Fruit fly (Drosophila melanogaster) whole organism, prepupa: Measurements from ENCODE around the gene Rca1.
A peak's percentile ranks its signal among the peaks of the same experiment; 100 is the strongest.

ENCODE experiments used
- Blimp-1 ChIP-seq: fragments of 200-800 bp; sonication (Bioruptor generic); optimal IDR thresholded peaks from 3 replicates; lab custom pipeline; 2017; ENCODE audit warnings: missing biosample characterization, missing genetic modification characterization, mild to moderate bottlenecking, moderate library complexity, missing genetic modification reagents
- CG11762 ChIP-seq: fragments of 200-800 bp; sonication (Bioruptor generic); optimal IDR thresholded peaks from 3 replicates; lab custom pipeline; 2016; ENCODE audit warnings: missing biosample characterization, missing genetic modification characterization; ENCODE audit not compliant: insufficient read depth
- CG11902 ChIP-seq: fragments of 200-800 bp; sonication (Bioruptor generic); optimal IDR thresholded peaks from 3 replicates; lab custom pipeline; 2016; ENCODE audit warnings: missing biosample characterization, missing genetic modification characterization
- CG15336 ChIP-seq: fragments of 200-800 bp; sonication (Bioruptor generic); IDR thresholded peaks from 2 replicates; pipeline ENCODE4 v1.3.6; 2022; ENCODE audit warnings: missing biosample characterization, missing genetic modification characterization
- CG1621 ChIP-seq: fragments of 200-800 bp; sonication (Bioruptor generic); optimal IDR thresholded peaks from 3 replicates; lab custom pipeline; 2018; ENCODE audit warnings: missing biosample characterization, mild to moderate bottlenecking, missing genetic modification characterization
- CG31627 ChIP-seq: fragments of 200-800 bp; sonication (Bioruptor generic); optimal IDR thresholded peaks from 3 replicates; lab custom pipeline; 2016; ENCODE audit warnings: missing biosample characterization, missing genetic modification characterization
- CG32006 ChIP-seq: fragments of 200-800 bp; sonication (Bioruptor generic); optimal IDR thresholded peaks from 3 replicates; lab custom pipeline; 2017; ENCODE audit warnings: missing biosample characterization, mild to moderate bottlenecking, missing genetic modification characterization
- CG34406 ChIP-seq: fragments of 200-800 bp; sonication (Bioruptor generic); optimal IDR thresholded peaks from 3 replicates; lab custom pipeline; 2016; ENCODE audit warnings: missing biosample characterization, missing genetic modification characterization
- CG4318 ChIP-seq: fragments of 200-800 bp; sonication (Bioruptor generic); optimal IDR thresholded peaks from 3 replicates; lab custom pipeline; 2017; ENCODE audit warnings: missing biosample characterization, mild to moderate bottlenecking, missing genetic modification characterization
- CG6163 ChIP-seq: fragments of 200-800 bp; sonication (Bioruptor generic); IDR thresholded peaks from 3 replicates; pipeline ENCODE4 v1.3.6; 2022; ENCODE audit warnings: missing biosample characterization, missing genetic modification characterization
- CG6276 ChIP-seq: fragments of 200-800 bp; sonication (Bioruptor generic); optimal IDR thresholded peaks from 2 replicates; lab custom pipeline; 2017; ENCODE audit warnings: missing biosample characterization, mild to moderate bottlenecking, missing genetic modification characterization
- CG6792 ChIP-seq: fragments of 200-800 bp; sonication (Bioruptor generic); optimal IDR thresholded peaks from 3 replicates; lab custom pipeline; 2016; ENCODE audit warnings: missing biosample characterization, missing genetic modification characterization
- CG6808 ChIP-seq: fragments of 200-800 bp; sonication (Bioruptor generic); optimal IDR thresholded peaks from 3 replicates; lab custom pipeline; 2017; ENCODE audit warnings: missing biosample characterization, missing genetic modification characterization, mild to moderate bottlenecking, moderate library complexity, missing genetic modification reagents
- CG7368 ChIP-seq: fragments of 200-800 bp; sonication (Bioruptor generic); optimal IDR thresholded peaks from 3 replicates; lab custom pipeline; 2016; ENCODE audit warnings: missing biosample characterization, missing genetic modification characterization
- CG8632 ChIP-seq: fragments of 200-800 bp; sonication (Bioruptor generic); optimal IDR thresholded peaks from 3 replicates; lab custom pipeline; 2016; ENCODE audit warnings: missing biosample characterization, missing genetic modification characterization
- Eip75B ChIP-seq: fragments of 200-800 bp; sonication (Bioruptor generic); optimal IDR thresholded peaks from 3 replicates; lab custom pipeline; 2016; ENCODE audit warnings: missing biosample characterization, missing genetic modification characterization
- Eip93F ChIP-seq: fragments of 200-800 bp; sonication (Bioruptor generic); optimal IDR thresholded peaks from 2 replicates; lab custom pipeline; 2016; ENCODE audit warnings: missing biosample characterization, mild to moderate bottlenecking, missing genetic modification characterization
- Ets21C ChIP-seq: fragments of 200-800 bp; sonication (Bioruptor generic); optimal IDR thresholded peaks from 3 replicates; lab custom pipeline; 2016; ENCODE audit warnings: missing biosample characterization, missing genetic modification characterization
- Gug ChIP-seq: fragments of 200-800 bp; sonication (Bioruptor generic); IDR thresholded peaks from 2 replicates; pipeline ENCODE4 v1.3.6; 2022; ENCODE audit warnings: missing biosample characterization, missing genetic modification characterization
- Hr38 ChIP-seq: sonication (Bioruptor generic); optimal IDR thresholded peaks from 2 replicates; lab custom pipeline; 2016; ENCODE audit warnings: missing biosample characterization, missing genetic modification characterization
- Hr39 ChIP-seq: fragments of 200-800 bp; sonication (Bioruptor generic); optimal IDR thresholded peaks from 2 replicates; lab custom pipeline; 2016; ENCODE audit warnings: missing biosample characterization, missing genetic modification characterization
- Hr4 ChIP-seq: fragments of 200-800 bp; sonication (Bioruptor generic); optimal IDR thresholded peaks from 3 replicates; lab custom pipeline; 2016; ENCODE audit warnings: missing biosample characterization, missing genetic modification characterization
- Met ChIP-seq: fragments of 200-800 bp; sonication (Bioruptor generic); optimal IDR thresholded peaks from 3 replicates; lab custom pipeline; 2016; ENCODE audit warnings: missing biosample characterization, missing genetic modification characterization
- Smox ChIP-seq: fragments of 200-800 bp; sonication (Bioruptor generic); optimal IDR thresholded peaks from 3 replicates; lab custom pipeline; 2016; ENCODE audit warnings: missing biosample characterization, missing genetic modification characterization
- Sox102F ChIP-seq: fragments of 200-800 bp; sonication (Bioruptor generic); optimal IDR thresholded peaks from 2 replicates; lab custom pipeline; 2016; ENCODE audit warnings: missing biosample characterization, mild to moderate bottlenecking, missing genetic modification characterization
- achi ChIP-seq: fragments of 200-800 bp; sonication (Bioruptor generic); optimal IDR thresholded peaks from 3 replicates; lab custom pipeline; 2016; ENCODE audit warnings: missing biosample characterization, missing genetic modification characterization
- acj6 ChIP-seq: fragments of 200-800 bp; sonication (Bioruptor generic); optimal IDR thresholded peaks from 3 replicates; lab custom pipeline; 2016; ENCODE audit warnings: missing biosample characterization, missing genetic modification characterization
- cyc ChIP-seq: fragments of 200-800 bp; sonication (Bioruptor generic); optimal IDR thresholded peaks from 3 replicates; lab custom pipeline; 2016; ENCODE audit warnings: missing biosample characterization, missing genetic modification characterization
- dac ChIP-seq: fragments of 200-800 bp; sonication (Bioruptor generic); optimal IDR thresholded peaks from 2 replicates; lab custom pipeline; 2017; ENCODE audit warnings: missing biosample characterization, mild to moderate bottlenecking, missing genetic modification characterization
- dsx ChIP-seq: fragments of 200-800 bp; optimal IDR thresholded peaks from 3 replicates; lab custom pipeline; 2019; ENCODE audit warnings: missing biosample characterization, mild to moderate bottlenecking, missing genetic modification characterization, moderate library complexity; ENCODE audit not compliant: poor library complexity, severe bottlenecking
- eg ChIP-seq: fragments of 200-800 bp; sonication (Bioruptor generic); IDR thresholded peaks from 3 replicates; pipeline ENCODE4 v1.3.6; 2022; ENCODE audit warnings: missing biosample characterization, missing genetic modification characterization
- esn ChIP-seq: fragments of 200-800 bp; sonication (Bioruptor generic); optimal IDR thresholded peaks from 2 replicates; lab custom pipeline; 2016; ENCODE audit warnings: missing biosample characterization, mild to moderate bottlenecking, missing genetic modification characterization, moderate library complexity
- fd85E ChIP-seq: fragments of 200-800 bp; sonication (Bioruptor generic); optimal IDR thresholded peaks from 3 replicates; lab custom pipeline; 2016; ENCODE audit warnings: missing biosample characterization, missing genetic modification characterization
- fkh ChIP-seq: fragments of 200-800 bp; sonication (Bioruptor generic); optimal IDR thresholded peaks from 3 replicates; lab custom pipeline; 2017; ENCODE audit warnings: missing biosample characterization, mild to moderate bottlenecking, missing genetic modification characterization, moderate library complexity
- lz ChIP-seq: fragments of 200-800 bp; sonication (Bioruptor generic); optimal IDR thresholded peaks from 3 replicates; lab custom pipeline; 2016; ENCODE audit warnings: missing biosample characterization, missing genetic modification characterization
- net ChIP-seq: fragments of 200-800 bp; sonication (Bioruptor generic); optimal IDR thresholded peaks from 3 replicates; lab custom pipeline; 2016; ENCODE audit warnings: missing biosample characterization, missing genetic modification characterization
- salr ChIP-seq, 2 experiments: fragments of 200-800 bp; sonication (Bioruptor generic); optimal IDR thresholded peaks; 3 replicates each; lab custom pipeline; 2016 to 2018; ENCODE audit warnings: missing biosample characterization in 2 of 2, missing genetic modification characterization in 2 of 2, mild to moderate bottlenecking in 1 of 2
- spab ChIP-seq: fragments of 200-800 bp; sonication (Bioruptor generic); optimal IDR thresholded peaks from 2 replicates; lab custom pipeline; 2017; ENCODE audit warnings: missing biosample characterization, mild to moderate bottlenecking, missing genetic modification characterization, missing genetic modification reagents
- ss ChIP-seq, 2 experiments: fragments of 200-800 bp; sonication (Bioruptor generic); optimal IDR thresholded peaks; 2 replicates in 1 of 2; 3 replicates in 1 of 2; lab custom pipeline; 2017 to 2018; ENCODE audit warnings: mild to moderate bottlenecking in 2 of 2, missing biosample characterization in 2 of 2, missing genetic modification characterization in 2 of 2, moderate library complexity in 1 of 2
- topi ChIP-seq: fragments of 200-800 bp; sonication (Bioruptor generic); optimal IDR thresholded peaks from 3 replicates; lab custom pipeline; 2016; ENCODE audit warnings: missing biosample characterization, missing genetic modification characterization
- vri ChIP-seq: fragments of 200-800 bp; sonication (Bioruptor generic); optimal IDR thresholded peaks from 3 replicates; lab custom pipeline; 2016; ENCODE audit warnings: missing biosample characterization, mild to moderate bottlenecking, missing genetic modification characterization

The Rca1 gene

DNA sequence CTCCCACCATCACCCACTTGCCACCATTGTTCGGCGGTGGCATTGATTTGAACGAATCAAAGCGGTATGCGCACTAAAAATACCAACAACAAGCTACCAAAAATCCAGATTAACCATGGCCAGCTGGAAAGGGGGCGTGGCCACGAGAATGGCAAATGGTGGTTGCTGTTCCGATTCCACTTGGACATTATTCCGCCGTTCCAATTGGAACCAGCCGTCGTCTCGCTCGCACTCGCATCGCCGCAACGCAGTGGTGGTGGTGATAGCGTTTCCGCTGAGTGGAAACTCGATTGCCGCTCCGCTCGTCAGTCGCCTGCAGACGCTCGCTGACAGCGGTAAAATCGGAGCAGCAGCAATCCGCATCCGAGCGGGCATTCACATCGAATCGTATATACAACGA is 30.5 kb upstream of the Rca1 start, which contains the start of gene sens-2:
Gene sens-2 (plus strand): TSS at position 304 of the 400 bp plus-strand sequence.
- TF ChIP-seq dsx (GFP tag; lab: Kevin White, UChicago) (no peak), CG6276 (GFP tag; lab: Kevin White, UChicago) (no peak), CG7368 (GFP tag; lab: Kevin White, UChicago) (peak; percentile 1), acj6 (GFP tag; lab: Kevin White, UChicago) (no peak), CG1621 (tag; lab: Kevin White, UChicago) (no peak), Met (GFP tag; lab: Kevin White, UChicago) (no peak), Ets21C (GFP tag; lab: Kevin White, UChicago) (no peak), Eip93F (GFP tag; lab: Kevin White, UChicago) (no peak), Gug (no peak), CG34406 (GFP tag; lab: Kevin White, UChicago) (peak; percentile 20), Sox102F (no peak), CG6163 (GFP tag; lab: Robert Waterston, UW) (peak; percentile 37; the same call in 2 of the 3 replicates)

DNA sequence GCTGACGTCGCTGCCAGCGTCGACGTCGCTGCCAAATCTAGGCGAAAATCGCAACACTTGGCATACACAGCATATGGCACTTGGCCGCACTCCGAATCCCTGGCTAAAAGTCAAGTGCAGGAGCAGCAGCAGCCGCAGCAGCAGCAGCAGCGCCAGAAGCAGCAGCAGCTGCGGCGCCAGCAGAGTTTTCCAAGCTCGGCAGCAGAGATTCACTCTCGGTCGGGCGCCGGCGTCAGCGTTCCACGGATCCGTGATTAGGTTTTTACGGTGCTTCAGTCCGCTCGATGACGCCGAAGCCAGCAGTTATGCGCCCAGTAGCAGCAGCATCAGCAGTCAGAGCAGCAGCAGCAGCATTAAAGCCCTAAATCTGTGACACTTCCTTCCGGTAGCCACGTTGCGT is 30.1 kb upstream of the Rca1 start:
- TF ChIP-seq Sox102F (no peak), esn (no peak), cyc (GFP tag; lab: Kevin White, UChicago) (no peak), ss (GFP tag; optimal IDR thresholded peaks at IDR 0.05; lab: Kevin White, UChicago) (no peak), CG6163 (GFP tag; lab: Robert Waterston, UW) (no peak), lz (GFP tag; lab: Kevin White, UChicago) (no peak), dsx (GFP tag; lab: Kevin White, UChicago) (no peak), CG31627 (GFP tag; lab: Kevin White, UChicago) (no peak), salr (GFP tag; optimal IDR thresholded peaks at IDR 0.05; lab: Kevin White, UChicago) (no peak), net (GFP tag; lab: Kevin White, UChicago) (no peak), CG11762 (GFP tag; lab: Kevin White, UChicago) (no peak), topi (no peak), Ets21C (GFP tag; lab: Kevin White, UChicago) (no peak), achi (no peak), Gug (no peak), CG6808 (GFP tag; lab: Kevin White, UChicago) (no peak)

DNA sequence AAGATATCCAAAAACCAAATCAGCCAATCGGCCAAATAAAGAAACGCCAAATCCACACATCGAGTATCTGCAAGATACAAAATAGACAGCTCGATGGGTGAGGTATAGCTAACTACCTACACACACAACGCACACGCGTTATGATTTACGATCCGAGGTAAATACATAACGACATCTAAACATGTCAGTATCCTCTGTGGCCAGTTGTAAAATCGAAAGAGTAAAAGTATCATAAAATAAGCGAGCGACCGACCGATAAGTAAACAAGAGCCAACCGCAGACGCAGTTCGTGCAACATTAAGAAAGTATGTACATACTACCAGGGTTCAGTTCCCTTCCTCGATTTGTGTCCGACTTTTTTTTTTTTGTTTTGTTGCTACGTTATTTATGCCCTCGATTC is 25.8 kb upstream of the Rca1 start:
- peak; percentile 50 for TF ChIP-seq fkh (GFP tag; lab: Kevin White, UChicago)
- no peak for TF ChIP-seq spab (GFP tag; lab: Kevin White, UChicago)
- TF ChIP-seq Hr39 = no peak

DNA sequence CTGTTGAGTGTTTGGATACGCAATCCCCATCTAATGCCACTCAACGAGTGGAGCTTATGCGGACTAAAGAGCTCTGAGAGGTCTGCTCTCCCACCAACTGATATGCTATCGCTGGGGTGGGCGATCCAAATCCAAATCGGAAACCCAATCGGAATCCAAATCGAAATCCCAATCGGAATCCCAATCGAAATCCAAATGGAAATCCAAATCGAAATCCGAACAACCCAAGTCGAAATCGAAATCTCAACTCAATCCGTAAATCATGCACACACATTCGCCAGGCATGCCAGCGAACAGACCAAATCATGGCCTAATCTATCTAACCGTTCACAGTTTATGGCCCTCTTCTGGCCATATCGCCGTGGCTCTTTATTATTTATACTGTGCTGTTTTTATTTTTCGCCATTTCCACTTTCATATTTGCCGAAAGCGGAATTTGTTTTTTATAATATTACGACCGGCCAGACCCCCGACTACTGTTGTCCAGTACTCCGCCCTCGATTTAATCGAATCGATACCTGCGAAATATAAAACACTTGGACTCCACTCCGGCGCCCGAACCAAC is 24.5 kb upstream of the Rca1 start:
- TF ChIP-seq CG6792 (GFP tag; lab: Kevin White, UChicago) = no peak

DNA sequence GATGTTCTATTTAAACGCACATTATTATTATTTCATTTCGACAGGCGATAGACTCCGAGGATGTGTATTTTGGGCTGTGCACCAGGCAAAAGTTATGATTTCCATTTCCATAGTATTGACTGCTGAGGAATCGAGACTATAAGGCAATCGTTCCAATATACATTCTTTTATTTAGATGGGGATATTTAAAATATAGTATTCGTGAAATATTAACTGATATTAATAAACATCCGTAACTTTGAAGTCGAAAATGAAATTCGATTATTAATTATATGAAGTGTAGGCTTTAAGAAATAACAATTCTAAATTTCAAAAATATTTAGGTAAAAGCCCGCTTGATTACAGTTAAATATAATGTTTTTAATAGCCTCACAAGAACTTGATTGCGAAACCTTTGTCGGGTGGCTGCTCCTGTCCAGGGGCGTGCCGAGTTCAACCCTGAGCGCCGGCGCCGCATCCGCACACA is 21.8 kb upstream of the Rca1 start:
- TF ChIP-seq dsx (GFP tag; lab: Kevin White, UChicago) (no peak), CG8632 (GFP tag; lab: Kevin White, UChicago) (no peak), Gug (no peak), Hr4 (GFP tag; lab: Kevin White, UChicago) (no peak), eg (GFP tag; lab: Robert Waterston, UW) (no peak), achi (no peak), CG6276 (GFP tag; lab: Kevin White, UChicago) (no peak), CG34406 (GFP tag; lab: Kevin White, UChicago) (peak; percentile 9), CG15336 (GFP tag; lab: Robert Waterston, UW) (no peak), CG4318 (GFP tag; lab: Kevin White, UChicago) (no peak), Eip93F (GFP tag; lab: Kevin White, UChicago) (no peak), CG32006 (GFP tag; lab: Kevin White, UChicago) (peak; percentile 5), dac (GFP tag; lab: Kevin White, UChicago) (no peak), fd85E (GFP tag; lab: Kevin White, UChicago) (no peak), vri (GFP tag; lab: Kevin White, UChicago) (no peak), Smox (GFP tag; lab: Kevin White, UChicago) (no peak), Blimp-1 (GFP tag; lab: Kevin White, UChicago) (no peak), esn (peak; percentile 17), spab (GFP tag; lab: Kevin White, UChicago) (peak; percentile 4), CG1621 (tag; lab: Kevin White, UChicago) (no peak), CG7368 (GFP tag; lab: Kevin White, UChicago) (no peak), CG11902 (GFP tag; lab: Kevin White, UChicago) (no peak), Hr39 (no peak), Eip75B (no peak), lz (GFP tag; lab: Kevin White, UChicago) (no peak), Hr38 (GFP tag; lab: Kevin White, UChicago) (no peak)
